Fruit fly (Drosophila melanogaster) whole organism, adult: ENCODE measurements around the gene Tsp26A.

Experiments
- CG11617 ChIP-seq: fragments of 200-800 bp; sonication (Bioruptor generic); optimal IDR thresholded peaks from 2 replicates; lab custom pipeline; 2017; ENCODE audit warnings: mild to moderate bottlenecking, missing biosample characterization, missing genetic modification reagents, missing genetic modification characterization
- CG12768 ChIP-seq: fragments of 200-800 bp; sonication (Bioruptor generic); optimal IDR thresholded peaks from 2 replicates; lab custom pipeline; 2017; ENCODE audit warnings: missing biosample characterization, missing genetic modification characterization, mild to moderate bottlenecking, moderate library complexity, missing genetic modification reagents
- CG14711 ChIP-seq: fragments of 200-800 bp; sonication (Bioruptor generic); optimal IDR thresholded peaks from 2 replicates; lab custom pipeline; 2018; ENCODE audit warnings: missing biosample characterization, mild to moderate bottlenecking, missing genetic modification characterization, moderate library complexity
- CG1620 ChIP-seq: fragments of 200-800 bp; sonication (Bioruptor generic); optimal IDR thresholded peaks from 2 replicates; lab custom pipeline; 2016; ENCODE audit warnings: missing biosample characterization, missing genetic modification characterization
- CG33017 ChIP-seq: fragments of 200-800 bp; sonication (Bioruptor generic); optimal IDR thresholded peaks from 2 replicates; lab custom pipeline; 2018; ENCODE audit warnings: missing biosample characterization, mild to moderate bottlenecking, missing genetic modification characterization, moderate library complexity
- CG5204 ChIP-seq: fragments of 200-800 bp; sonication (Bioruptor generic); optimal IDR thresholded peaks from 2 replicates; lab custom pipeline; 2016; ENCODE audit warnings: missing biosample characterization, missing genetic modification characterization
- CG7045 ChIP-seq: fragments of 200-800 bp; sonication (Bioruptor generic); optimal IDR thresholded peaks from 2 replicates; lab custom pipeline; 2017; ENCODE audit warnings: missing biosample characterization, mild to moderate bottlenecking, missing genetic modification characterization
- CG7101 ChIP-seq: fragments of 200-800 bp; sonication (Bioruptor generic); optimal IDR thresholded peaks from 2 replicates; lab custom pipeline; 2018; ENCODE audit warnings: missing biosample characterization, mild to moderate bottlenecking, missing genetic modification characterization, moderate library complexity
- Clk ChIP-seq: fragments of 200-800 bp; sonication (Bioruptor generic); optimal IDR thresholded peaks from 2 replicates; lab custom pipeline; 2017; ENCODE audit warnings: missing biosample characterization, missing genetic modification characterization
- Crg-1 ChIP-seq: fragments of 200-800 bp; sonication (Bioruptor generic); optimal IDR thresholded peaks from 2 replicates; lab custom pipeline; 2016; ENCODE audit warnings: missing biosample characterization, missing genetic modification characterization
- Hr96 ChIP-seq: fragments of 200-800 bp; sonication (Bioruptor generic); optimal IDR thresholded peaks from 2 replicates; lab custom pipeline; 2016; ENCODE audit warnings: missing biosample characterization, missing genetic modification characterization
- Mnt ChIP-seq: fragments of 200-800 bp; sonication (Bioruptor generic); optimal IDR thresholded peaks from 2 replicates; lab custom pipeline; 2016; ENCODE audit warnings: missing biosample characterization, mild to moderate bottlenecking, missing genetic modification characterization
- bab1 ChIP-seq: fragments of 200-800 bp; sonication (Bioruptor generic); optimal IDR thresholded peaks from 3 replicates; lab custom pipeline; 2019; ENCODE audit warnings: missing biosample characterization, mild to moderate bottlenecking, missing genetic modification characterization, moderate library complexity
- cic ChIP-seq: fragments of 200-800 bp; sonication (Bioruptor generic); optimal IDR thresholded peaks from 2 replicates; lab custom pipeline; 2017; ENCODE audit warnings: missing biosample characterization, mild to moderate bottlenecking, missing genetic modification characterization, moderate library complexity
- cnc ChIP-seq, 2 experiments: fragments of >200 bp; optimal IDR thresholded peaks; 2 replicates each; lab custom pipeline; 2017
- kay ChIP-seq: fragments of 200-800 bp; sonication (Bioruptor generic); peaks from one replicate; lab custom pipeline; 2016; ENCODE audit warnings: missing biosample characterization, missing genetic modification characterization, borderline replicate concordance
- ovo ChIP-seq: fragments of 200-800 bp; sonication (Bioruptor generic); optimal IDR thresholded peaks from 2 replicates; lab custom pipeline; 2016; ENCODE audit warnings: missing biosample characterization, missing genetic modification characterization
- pad ChIP-seq: fragments of 200-800 bp; sonication (Bioruptor generic); optimal IDR thresholded peaks from 3 replicates; lab custom pipeline; 2017; ENCODE audit warnings: missing biosample characterization, missing genetic modification characterization, mild to moderate bottlenecking, moderate library complexity, missing genetic modification reagents
- tj ChIP-seq: fragments of 200-800 bp; sonication (Bioruptor generic); optimal IDR thresholded peaks from 3 replicates; lab custom pipeline; 2017; ENCODE audit warnings: missing biosample characterization, mild to moderate bottlenecking, missing genetic modification characterization, moderate library complexity
- toe ChIP-seq: fragments of 200-800 bp; sonication (Bioruptor generic); optimal IDR thresholded peaks from 2 replicates; lab custom pipeline; 2016; ENCODE audit warnings: missing biosample characterization, missing genetic modification characterization

The Tsp26A gene

DNA sequence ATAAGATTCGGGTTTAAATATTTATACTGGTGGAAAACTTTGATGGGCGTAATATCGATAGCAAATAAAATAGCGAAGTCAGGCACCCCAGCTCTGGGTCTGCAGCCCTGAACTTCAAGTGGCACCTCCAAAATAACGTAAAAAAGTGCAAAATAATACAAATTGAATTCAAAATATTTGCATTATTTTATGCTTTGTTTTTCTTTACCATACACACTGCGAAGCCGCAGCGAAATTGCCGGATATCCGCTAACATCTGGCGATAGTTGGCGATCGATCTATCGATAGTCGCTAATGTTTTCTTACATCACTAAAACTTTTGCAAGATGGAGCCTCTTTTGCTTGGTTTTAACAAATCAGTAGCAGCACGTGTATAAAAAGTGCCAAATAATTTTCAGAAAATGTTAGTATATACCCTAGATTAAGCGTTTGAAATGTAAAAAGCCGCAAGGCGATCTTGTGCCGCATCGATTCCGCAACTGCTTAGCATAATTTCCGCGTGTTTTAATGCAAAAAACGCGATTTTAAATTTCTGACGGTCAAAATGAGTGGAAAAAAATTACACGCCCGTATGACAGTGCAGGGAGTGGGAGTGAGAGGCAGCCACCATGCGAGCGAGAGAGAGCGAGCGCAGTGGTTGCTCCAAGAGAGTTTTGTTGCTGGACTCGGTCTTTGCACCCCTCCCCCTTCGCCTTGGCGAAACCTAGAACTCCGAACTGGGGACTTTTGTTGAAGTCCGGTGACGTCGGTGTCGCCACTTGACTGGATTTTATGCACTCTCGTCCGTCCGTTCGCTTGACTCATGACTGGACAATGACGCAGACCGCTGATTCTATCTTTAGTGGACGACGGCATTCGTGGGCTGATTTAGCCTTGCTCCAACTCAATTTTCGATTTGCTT, 18.3 kb upstream of the Tsp26A start, which contains the start of gene eIF4A:
TSS of gene eIF4A (plus strand) at position 332 of the 901 bp plus-strand sequence.
- peak; percentile 20 for TF ChIP-seq Hr96
- TF ChIP-seq bab1 (GFP tag; lab: Kevin White, UChicago), result peak; percentile 27
- no peak for TF ChIP-seq cnc (optimal IDR thresholded peaks at IDR 0.05; lab: Kevin White, UChicago)
- peak; percentile 18 for TF ChIP-seq ovo (GFP tag; lab: Kevin White, UChicago)
- peak; percentile 2 for TF ChIP-seq CG33017
- TF ChIP-seq CG14711 (tag; lab: Kevin White, UChicago), result no peak
- TF ChIP-seq kay (GFP tag; lab: Kevin White, UChicago), result peak; percentile 43
- TF ChIP-seq Mnt (GFP tag; lab: Kevin White, UChicago), result peak; percentile 97
- no peak for TF ChIP-seq CG1620 (GFP tag; lab: Kevin White, UChicago)
- TF ChIP-seq CG7101 (tag; lab: Kevin White, UChicago), result peak; percentile 34
- peak; percentile 95 for TF ChIP-seq CG12768 (GFP tag; lab: Kevin White, UChicago)

dm6 chr2L:5982334-5982987, 17.6 kb upstream of the Tsp26A start:
- TF ChIP-seq cic (peak; percentile 80), CG7101 (tag; lab: Kevin White, UChicago) (peak; percentile 57), Hr96 (peak; percentile 82), cnc (optimal IDR thresholded peaks at IDR 0.05; lab: Kevin White, UChicago) (no peak), CG11617 (GFP tag; lab: Kevin White, UChicago) (peak; percentile 46), tj (peak; percentile 9), CG5204 (GFP tag; lab: Kevin White, UChicago) (peak; percentile 60), CG7045 (GFP tag; lab: Kevin White, UChicago) (peak; percentile 40), Crg-1 (peak; percentile 76), CG1620 (GFP tag; lab: Kevin White, UChicago) (peak; percentile 87), Clk (GFP tag; lab: Kevin White, UChicago) (peak; percentile 64), CG33017 (no peak), CG14711 (tag; lab: Kevin White, UChicago) (peak; percentile 38), ovo (GFP tag; lab: Kevin White, UChicago) (peak; percentile 85), bab1 (GFP tag; lab: Kevin White, UChicago) (peak; percentile 40), toe (GFP tag; lab: Kevin White, UChicago) (peak; percentile 36), kay (GFP tag; lab: Kevin White, UChicago) (no peak), Mnt (GFP tag; lab: Kevin White, UChicago) (peak; percentile 52), CG12768 (GFP tag; lab: Kevin White, UChicago) (no peak), pad (GFP tag; lab: Kevin White, UChicago) (peak; percentile 93)

- no peak for TF ChIP-seq CG12768 (GFP tag; lab: Kevin White, UChicago)
- no peak for TF ChIP-seq cic
- no peak for TF ChIP-seq bab1 (GFP tag; lab: Kevin White, UChicago)
- no peak for TF ChIP-seq Hr96
- TF ChIP-seq CG14711 (tag; lab: Kevin White, UChicago), result no peak
- TF ChIP-seq CG7101 (tag; lab: Kevin White, UChicago), result no peak
- TF ChIP-seq tj, result peak; percentile 87
These were observed 16.8 kb upstream of the Tsp26A start for dm6 chr2L:5983236-5983635.

- peak; percentile 50 for TF ChIP-seq CG7101 (tag; lab: Kevin White, UChicago)
- peak; percentile 20 for TF ChIP-seq tj
- TF ChIP-seq CG33017, result no peak
- peak; percentile 57 for TF ChIP-seq CG1620 (GFP tag; lab: Kevin White, UChicago)
- TF ChIP-seq Clk (GFP tag; lab: Kevin White, UChicago), result peak; percentile 35
- no peak for TF ChIP-seq CG7045 (GFP tag; lab: Kevin White, UChicago)
- TF ChIP-seq CG5204 (GFP tag; lab: Kevin White, UChicago), result no peak
- no peak for TF ChIP-seq Crg-1
- TF ChIP-seq CG12768 (GFP tag; lab: Kevin White, UChicago), result peak; percentile 3
- peak; percentile 26 for TF ChIP-seq CG11617 (GFP tag; lab: Kevin White, UChicago)
- TF ChIP-seq toe (GFP tag; lab: Kevin White, UChicago), result no peak
- TF ChIP-seq bab1 (GFP tag; lab: Kevin White, UChicago), result peak; percentile 61
- peak; percentile 24 for TF ChIP-seq CG14711 (tag; lab: Kevin White, UChicago)
- TF ChIP-seq pad (GFP tag; lab: Kevin White, UChicago), result no peak
- TF ChIP-seq cic, result peak; percentile 17
- no peak for TF ChIP-seq cnc (optimal IDR thresholded peaks at IDR 0.05; lab: Kevin White, UChicago)
- peak; percentile 36 for TF ChIP-seq Hr96
- no peak for TF ChIP-seq kay (GFP tag; lab: Kevin White, UChicago)
- TF ChIP-seq ovo (GFP tag; lab: Kevin White, UChicago), result no peak
- peak; percentile 45 for TF ChIP-seq Mnt (GFP tag; lab: Kevin White, UChicago)
These were observed 13.9 kb upstream of the Tsp26A start, which contains the start of gene ifc for dm6 chr2L:5986094-5986493. Gene ifc, plus strand, starts transcription at chr2L:5986348.

dm6 chr2L:5986940-5987339, 13.1 kb upstream of the Tsp26A start:
- TF ChIP-seq cnc (optimal IDR thresholded peaks at IDR 0.05; lab: Kevin White, UChicago) (no peak), CG12768 (GFP tag; lab: Kevin White, UChicago) (peak; percentile 18), bab1 (GFP tag; lab: Kevin White, UChicago) (peak; percentile 25), ovo (GFP tag; lab: Kevin White, UChicago) (no peak), pad (GFP tag; lab: Kevin White, UChicago) (no peak), CG1620 (GFP tag; lab: Kevin White, UChicago) (no peak), cic (peak; percentile 86)
